Fruit fly (Drosophila melanogaster) whole organism, embryonic: ENCODE results near the gene msb1l.

Experiments used
- Bgb ChIP-seq: fragments of 200-800 bp; sonication (Bioruptor generic); IDR thresholded peaks from 2 replicates; pipeline ENCODE4 v1.3.6; 2022; ENCODE audit warnings: missing biosample characterization, missing genetic modification characterization; ENCODE audit not compliant: partially characterized antibody
- CG11085 ChIP-seq: fragments of 200-800 bp; sonication (Bioruptor generic); IDR thresholded peaks from 2 replicates; pipeline ENCODE4 v1.3.6; 2022; ENCODE audit warnings: missing biosample characterization, missing genetic modification characterization
- CG11696 ChIP-seq: fragments of 200-800 bp; sonication (Bioruptor generic); IDR thresholded peaks from 2 replicates; pipeline ENCODE4 v1.3.6; 2022; ENCODE audit warnings: missing biosample characterization, missing genetic modification characterization
- CG12744 ChIP-seq: fragments of 200-800 bp; sonication (Bioruptor generic); optimal IDR thresholded peaks from 2 replicates; lab custom pipeline; 2016; ENCODE audit warnings: missing biosample characterization, missing genetic modification characterization
- CG13894 ChIP-seq: fragments of 200-800 bp; sonication (Bioruptor generic); optimal IDR thresholded peaks from 3 replicates; lab custom pipeline; 2018; ENCODE audit warnings: missing biosample characterization, mild to moderate bottlenecking, missing genetic modification characterization, moderate library complexity
- CG18011 ChIP-seq: fragments of 200-800 bp; sonication (Bioruptor generic); optimal IDR thresholded peaks from 2 replicates; lab custom pipeline; 2017; ENCODE audit warnings: missing biosample characterization, missing genetic modification characterization, mild to moderate bottlenecking, moderate library complexity, missing genotype
- CG18262 ChIP-seq: fragments of 200-800 bp; optimal IDR thresholded peaks from 3 replicates; lab custom pipeline; 2019; ENCODE audit warnings: missing biosample characterization, mild to moderate bottlenecking, missing genetic modification characterization, moderate library complexity
- CG2116 ChIP-seq: fragments of 200-800 bp; sonication (Bioruptor generic); optimal IDR thresholded peaks from 3 replicates; lab custom pipeline; 2018; ENCODE audit warnings: missing biosample characterization, mild to moderate bottlenecking, missing genetic modification characterization
- CG34376 ChIP-seq: fragments of 200-800 bp; sonication (Bioruptor generic); optimal IDR thresholded peaks from 2 replicates; lab custom pipeline; 2018; ENCODE audit warnings: missing biosample characterization, mild to moderate bottlenecking, missing genetic modification characterization
- CG4730 ChIP-seq: fragments of 200-800 bp; sonication (Bioruptor generic); IDR thresholded peaks from 2 replicates; pipeline ENCODE4 v1.3.6; 2022; ENCODE audit warnings: missing biosample characterization, missing genetic modification characterization
- CG5180 ChIP-seq: fragments of 200-800 bp; sonication (Bioruptor generic); optimal IDR thresholded peaks from 3 replicates; lab custom pipeline; 2017; ENCODE audit warnings: missing biosample characterization, missing genetic modification characterization, mild to moderate bottlenecking, moderate library complexity, missing genetic modification reagents
- CG5245 ChIP-seq: fragments of 200-800 bp; sonication (Bioruptor generic); optimal IDR thresholded peaks from 3 replicates; lab custom pipeline; 2016; ENCODE audit warnings: missing biosample characterization, missing genetic modification characterization
- CG7839 ChIP-seq: fragments of 200-800 bp; sonication (Bioruptor generic); optimal IDR thresholded peaks from 3 replicates; lab custom pipeline; 2018; ENCODE audit warnings: missing biosample characterization, mild to moderate bottlenecking, missing genetic modification characterization, moderate library complexity
- CG8478 ChIP-seq: fragments of >200 bp; optimal IDR thresholded peaks from 2 replicates; lab custom pipeline; 2018
- CG9727 ChIP-seq: fragments of 200-800 bp; sonication (Bioruptor generic); optimal IDR thresholded peaks from 3 replicates; lab custom pipeline; 2017; ENCODE audit warnings: missing biosample characterization, mild to moderate bottlenecking, missing genetic modification characterization
- CTCF ChIP-seq: fragments of 200-800 bp; sonication (Bioruptor generic); optimal IDR thresholded peaks from 2 replicates; lab custom pipeline; 2017; ENCODE audit warnings: missing biosample characterization, mild to moderate bottlenecking, missing genetic modification characterization, moderate library complexity
- Dp ChIP-seq: fragments of 200-800 bp; sonication (Bioruptor generic); optimal IDR thresholded peaks from 2 replicates; lab custom pipeline; 2018; ENCODE audit warnings: missing biosample characterization, mild to moderate bottlenecking, missing genetic modification characterization, moderate library complexity
- E2f1 ChIP-seq: fragments of 200-800 bp; sonication (Bioruptor generic); IDR thresholded peaks from 2 replicates; pipeline ENCODE4 v1.3.6; 2022; ENCODE audit warnings: missing biosample characterization, missing genetic modification characterization
- E2f2 ChIP-seq: fragments of 200-800 bp; sonication (Bioruptor generic); IDR thresholded peaks from 2 replicates; pipeline ENCODE4 v1.3.6; 2022; ENCODE audit warnings: missing biosample characterization, missing genetic modification characterization
- HLH3B ChIP-seq: fragments of 200-800 bp; sonication (Bioruptor generic); IDR thresholded peaks from 2 replicates; pipeline ENCODE4 v1.3.6; 2022; ENCODE audit warnings: missing biosample characterization, missing genetic modification characterization
- Jarid2 ChIP-seq: fragments of 200-800 bp; sonication (Bioruptor generic); optimal IDR thresholded peaks from 3 replicates; lab custom pipeline; 2017; ENCODE audit warnings: mild to moderate bottlenecking, missing biosample characterization, missing genetic modification reagents, missing genetic modification characterization
- Rfx ChIP-seq: fragments of 200-800 bp; sonication (Bioruptor generic); IDR thresholded peaks from 2 replicates; pipeline ENCODE4 v1.3.6; 2022; ENCODE audit warnings: missing biosample characterization, missing genetic modification characterization
- Scr ChIP-seq: fragments of 200-800 bp; sonication (Bioruptor generic); IDR thresholded peaks from 2 replicates; pipeline ENCODE4 v1.3.6; 2022; ENCODE audit warnings: missing biosample characterization, missing genetic modification characterization; ENCODE audit not compliant: partially characterized antibody
- Tbp ChIP-seq: fragments of >200 bp; optimal IDR thresholded peaks from 2 replicates; lab custom pipeline; 2018; ENCODE audit warnings: missing biosample characterization, missing genetic modification characterization
- ab ChIP-seq: fragments of 200-800 bp; sonication (Bioruptor generic); optimal IDR thresholded peaks from 2 replicates; lab custom pipeline; 2016; ENCODE audit warnings: missing biosample characterization, missing genetic modification characterization
- chinmo ChIP-seq: fragments of 200-800 bp; sonication (Bioruptor generic); IDR thresholded peaks from 4 replicates; pipeline ENCODE4 v1.3.6; 2022; ENCODE audit warnings: missing biosample characterization, missing genetic modification characterization; ENCODE audit not compliant: partially characterized antibody
- ewg ChIP-seq: fragments of 200-800 bp; sonication (Bioruptor generic); optimal IDR thresholded peaks from 3 replicates; lab custom pipeline; 2017; ENCODE audit warnings: mild to moderate bottlenecking, missing biosample characterization, missing genetic modification reagents, missing genetic modification characterization
- exex ChIP-seq: fragments of 200-800 bp; sonication (Bioruptor generic); optimal IDR thresholded peaks from 4 replicates; lab custom pipeline; 2018; ENCODE audit warnings: missing biosample characterization, mild to moderate bottlenecking, missing genetic modification characterization, moderate library complexity
- gem ChIP-seq: fragments of 200-800 bp; sonication (Bioruptor generic); optimal IDR thresholded peaks from 2 replicates; lab custom pipeline; 2019; ENCODE audit warnings: missing biosample characterization, mild to moderate bottlenecking, missing genetic modification characterization, moderate library complexity
- grn ChIP-seq: fragments of 200-800 bp; sonication (Bioruptor generic); optimal IDR thresholded peaks from 3 replicates; lab custom pipeline; 2017; ENCODE audit warnings: missing biosample characterization, missing genetic modification characterization
- gro ChIP-seq: fragments of 200-800 bp; sonication (Bioruptor generic); optimal IDR thresholded peaks from 2 replicates; lab custom pipeline; 2016; ENCODE audit warnings: missing biosample characterization, missing genetic modification characterization
- lov ChIP-seq, 2 experiments: fragments of 200-800 bp in 1 of 2; fragments of >200 bp in 1 of 2; sonication (Bioruptor generic) in 1 of 2; IDR thresholded peaks in 1 of 2; optimal IDR thresholded peaks in 1 of 2; 2 replicates in 1 of 2; 3 replicates in 1 of 2; pipeline versions ENCODE4 v1.3.6 to Lab custom; 2017 to 2022; ENCODE audit warnings: missing biosample characterization in 1 of 2, missing genetic modification characterization in 1 of 2
- nerfin-2 ChIP-seq: fragments of 200-800 bp; sonication (Bioruptor generic); IDR thresholded peaks from 2 replicates; pipeline ENCODE4 v1.3.6; 2022; ENCODE audit warnings: missing biosample characterization, missing genetic modification characterization; ENCODE audit not compliant: partially characterized antibody
- oc ChIP-seq: fragments of 200-800 bp; sonication (Bioruptor generic); optimal IDR thresholded peaks from 2 replicates; lab custom pipeline; 2018; ENCODE audit warnings: missing biosample characterization, mild to moderate bottlenecking, missing genetic modification characterization, moderate library complexity
- otp ChIP-seq: fragments of 200-800 bp; sonication (Bioruptor generic); IDR thresholded peaks from 3 replicates; pipeline ENCODE4, ENCODE4 v1.3.6; 2022; ENCODE audit warnings: missing biosample characterization, missing genetic modification characterization
- pfk ChIP-seq: fragments of 200-800 bp; sonication (Bioruptor generic); optimal IDR thresholded peaks from 2 replicates; lab custom pipeline; 2018; ENCODE audit warnings: missing biosample characterization, mild to moderate bottlenecking, missing genetic modification characterization, moderate library complexity
- ro ChIP-seq: fragments of 200-800 bp; sonication (Bioruptor generic); IDR thresholded peaks from 2 replicates; pipeline ENCODE4 v1.3.6; 2022; ENCODE audit warnings: missing biosample characterization, missing genetic modification characterization
- salm ChIP-seq: fragments of 200-800 bp; sonication (Bioruptor generic); optimal IDR thresholded peaks from 2 replicates; lab custom pipeline; 2018; ENCODE audit warnings: missing biosample characterization, mild to moderate bottlenecking, missing genetic modification characterization
- schlank ChIP-seq: fragments of 200-800 bp; sonication (Bioruptor generic); optimal IDR thresholded peaks from 2 replicates; lab custom pipeline; 2018; ENCODE audit warnings: missing biosample characterization, mild to moderate bottlenecking, missing genetic modification characterization
- stwl ChIP-seq: fragments of 200-800 bp; sonication (Bioruptor generic); optimal IDR thresholded peaks from 3 replicates; lab custom pipeline; 2018; ENCODE audit warnings: missing biosample characterization, mild to moderate bottlenecking, missing genetic modification characterization, moderate library complexity
- sug ChIP-seq: fragments of 200-800 bp; optimal IDR thresholded peaks from 2 replicates; lab custom pipeline; 2019; ENCODE audit warnings: missing biosample characterization, mild to moderate bottlenecking, missing genetic modification characterization, moderate library complexity
- trh ChIP-seq: fragments of 200-800 bp; sonication (Bioruptor generic); optimal IDR thresholded peaks from 2 replicates; lab custom pipeline; 2016; ENCODE audit warnings: missing biosample characterization, missing genetic modification characterization
- wor ChIP-seq: fragments of 200-800 bp; sonication (Bioruptor generic); IDR thresholded peaks from 2 replicates; pipeline ENCODE4 v1.3.6; 2022; ENCODE audit warnings: missing biosample characterization, missing genetic modification characterization
- z ChIP-seq: fragments of 200-800 bp; sonication (Bioruptor generic); IDR thresholded peaks from 3 replicates; pipeline ENCODE4 v1.3.6; 2022; ENCODE audit warnings: missing biosample characterization, missing genetic modification characterization
- zen ChIP-seq: fragments of 200-800 bp; sonication (Bioruptor generic); optimal IDR thresholded peaks from 3 replicates; lab custom pipeline; 2018; ENCODE audit warnings: missing biosample characterization, mild to moderate bottlenecking, missing genetic modification characterization, moderate library complexity

Gene msb1l

dm6 chr2L:19549412-19549811 is 28.1 kb upstream of the msb1l start (continued):
- peak; percentile 62 for TF ChIP-seq oc (tag; lab: Kevin White, UChicago)
- TF ChIP-seq CG13894 (tag; lab: Kevin White, UChicago) = peak; percentile 81
- peak; percentile 5 for TF ChIP-seq CG2116 (GFP tag; lab: Kevin White, UChicago)
- peak; percentile 92 for TF ChIP-seq CG34376 (GFP tag; lab: Kevin White, UChicago)
- TF ChIP-seq CG5180 = peak; percentile 92

DNA sequence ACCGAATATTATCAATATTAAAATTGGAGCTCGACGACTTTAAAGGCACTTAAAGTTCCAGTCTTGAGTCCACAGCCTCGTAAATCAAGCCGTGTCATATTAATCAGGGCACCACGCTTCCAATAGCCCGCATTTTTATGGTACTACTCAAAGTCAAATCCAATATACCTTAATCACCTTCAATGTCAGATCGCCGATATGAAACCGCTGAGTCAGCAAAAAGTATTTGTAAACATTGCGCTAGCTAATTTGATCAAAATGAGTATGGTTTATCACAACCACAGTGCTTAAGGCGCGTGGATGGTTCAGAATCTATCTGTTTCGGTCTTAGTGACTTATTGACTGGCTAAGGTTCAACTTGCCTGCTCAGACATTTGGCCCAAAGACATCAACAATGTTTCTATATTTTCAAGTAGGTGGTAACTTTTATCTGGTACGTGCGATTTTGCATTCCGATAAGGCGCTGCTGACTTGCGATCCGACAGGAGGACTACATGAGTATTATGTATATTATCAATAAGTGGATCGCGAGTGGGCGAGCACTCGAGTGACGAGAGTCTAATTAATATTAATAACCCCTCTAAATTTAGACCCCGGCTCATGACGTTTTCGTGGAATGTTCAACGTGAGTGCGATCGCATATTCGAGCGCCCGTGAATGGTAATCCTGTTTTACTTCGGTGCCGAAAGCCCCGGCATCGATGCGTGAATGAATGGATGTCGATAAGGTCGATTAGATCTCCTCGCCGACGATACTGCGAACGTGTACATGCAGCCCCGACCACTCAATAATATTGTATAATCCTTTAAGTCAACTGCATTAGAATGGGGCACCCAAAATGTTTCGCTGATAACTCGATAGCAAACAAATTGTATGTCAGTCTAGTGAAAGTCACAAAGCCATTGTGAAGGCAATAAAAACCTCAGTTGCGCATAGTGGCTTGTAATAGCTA is 14.2 kb upstream of the msb1l start, which contains the start of gene CG13078:
TSS of gene CG13078 (plus strand) at position 902 of the 952 bp plus-strand sequence.
- TF ChIP-seq exex = peak; percentile 97
- peak; percentile 22 for TF ChIP-seq gro (GFP tag; lab: Kevin White, UChicago)
- no peak for TF ChIP-seq CG9727 (GFP tag; lab: Kevin White, UChicago)
- no peak for TF ChIP-seq zen (tag; lab: Kevin White, UChicago)
- no peak for TF ChIP-seq Jarid2 (GFP tag; lab: Kevin White, UChicago)
- TF ChIP-seq grn (GFP tag; lab: Kevin White, UChicago) = peak; percentile 85
- peak; percentile 42 for TF ChIP-seq sug (tag; lab: Kevin White, UChicago)
- TF ChIP-seq E2f1 (GFP tag; lab: Robert Waterston, UW) = no peak
- no peak for TF ChIP-seq Rfx (GFP tag; lab: Robert Waterston, UW)
- TF ChIP-seq Tbp (GFP tag; lab: Kevin White, UChicago) = no peak
- TF ChIP-seq salm = no peak
- TF ChIP-seq CG13894 (tag; lab: Kevin White, UChicago) = peak; percentile 65
- TF ChIP-seq ro = no peak
- TF ChIP-seq wor (GFP tag; lab: Robert Waterston, UW) = no peak
- peak; percentile 92 for TF ChIP-seq CG34376 (GFP tag; lab: Kevin White, UChicago)
- no peak for TF ChIP-seq gem (tag; lab: Kevin White, UChicago)
- TF ChIP-seq CG12744 (GFP tag; lab: Kevin White, UChicago) = no peak
- TF ChIP-seq CG4730 (GFP tag; lab: Robert Waterston, UW) = no peak
- TF ChIP-seq ewg = no peak
- 0 out of 4 replicates have a peak, but pooled peaks have one; percentile 43 for TF ChIP-seq chinmo (GFP tag; lab: Robert Waterston, UW)
- TF ChIP-seq CG18262 (tag; lab: Kevin White, UChicago) = no peak
- TF ChIP-seq CTCF (GFP tag; lab: Kevin White, UChicago) = no peak
- TF ChIP-seq z (GFP tag; lab: Robert Waterston, UW) = no peak
- TF ChIP-seq nerfin-2 (GFP tag; lab: Robert Waterston, UW) = no peak
- TF ChIP-seq, all 482 proteins: peak for 7

- TF ChIP-seq E2f1 (GFP tag; lab: Robert Waterston, UW) = no peak
- peak; percentile 95 for TF ChIP-seq CG18011 (GFP tag; lab: Kevin White, UChicago)
- peak; percentile 76 for TF ChIP-seq E2f2 (GFP tag; lab: Robert Waterston, UW)
- peak; percentile 59 for TF ChIP-seq Bgb
- peak; percentile 99 for TF ChIP-seq stwl (tag; lab: Kevin White, UChicago)
- TF ChIP-seq ab (GFP tag; lab: Kevin White, UChicago) = no peak
- no peak for TF ChIP-seq CG8478 (lab: Kevin White, UChicago)
- TF ChIP-seq lov (optimal IDR thresholded peaks at IDR 0.05; lab: Kevin White, UChicago) = no peak
- TF ChIP-seq lov (GFP tag; IDR thresholded peaks at IDR 0.05; lab: Robert Waterston, UW) = no peak
- no peak for TF ChIP-seq CG5245 (GFP tag; lab: Kevin White, UChicago)
- TF ChIP-seq trh (GFP tag; lab: Kevin White, UChicago) = no peak
- TF ChIP-seq CG7839 (tag; lab: Kevin White, UChicago) = no peak
- TF ChIP-seq CG11085 = no peak
- no peak for TF ChIP-seq pfk (GFP tag; lab: Kevin White, UChicago)
- no peak for TF ChIP-seq schlank (tag; lab: Kevin White, UChicago)
- 0 out of 2 replicates have a peak, but pooled peaks have one; percentile 34 for TF ChIP-seq Scr
- TF ChIP-seq otp = no peak
- no peak for TF ChIP-seq CG11696 (GFP tag; lab: Robert Waterston, UW)
- TF ChIP-seq Dp (GFP tag; lab: Kevin White, UChicago) = peak; percentile 71
- TF ChIP-seq HLH3B = no peak
These were observed 12.1 kb upstream of the msb1l start, which contains the start of gene CG13077 for dm6 chr2L:19565233-19565898. TSS of gene CG13077 (plus strand) at chr2L:19565863.
